Fruit fly (Drosophila melanogaster): Measurements from ENCODE around the gene dac.

The dac gene

DNA sequence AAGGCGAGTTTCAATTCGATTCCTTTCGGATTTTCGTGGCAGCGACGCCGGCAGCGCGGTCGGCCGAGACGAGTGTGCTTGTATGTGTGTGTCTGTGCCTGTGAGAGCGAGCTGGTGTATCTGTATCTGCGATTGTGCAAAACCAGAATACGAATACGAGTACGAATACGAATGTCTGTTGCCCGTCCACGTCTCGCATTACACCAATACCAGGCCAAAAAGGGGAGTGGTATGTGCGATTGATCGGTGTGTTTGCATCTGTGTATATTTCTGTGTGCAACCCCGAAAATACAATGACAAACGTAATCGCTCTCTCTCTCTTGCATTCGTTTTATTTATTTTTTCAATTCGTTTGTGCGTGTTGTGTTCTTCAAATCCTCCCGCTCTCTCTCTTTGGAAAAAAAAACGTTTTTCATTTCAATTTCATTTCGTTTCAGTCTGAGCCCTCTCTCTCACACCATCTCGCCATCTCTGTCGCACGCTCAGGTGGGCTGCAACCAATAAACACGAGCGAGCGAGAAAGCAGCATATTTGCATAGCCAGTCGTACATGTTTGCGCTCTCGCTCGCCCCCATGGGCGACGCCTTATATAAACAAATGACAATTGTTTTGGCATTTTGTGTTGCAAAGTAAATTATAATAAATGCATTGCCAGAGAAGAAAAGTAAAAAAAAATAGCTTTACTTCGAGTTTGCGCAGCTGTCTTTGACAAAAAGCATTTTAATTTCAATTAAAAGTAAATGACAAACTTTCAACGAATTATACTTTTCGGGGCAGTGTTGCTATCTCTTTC is 399 bp upstream of the dac start:
- no peak for TF ChIP-seq insv (optimal IDR thresholded peaks at IDR 0.05)
- TF ChIP-seq Sin3A (optimal IDR thresholded peaks at IDR 0.05): no peak
- TF ChIP-seq ttk (optimal IDR thresholded peaks at IDR 0.05): no peak

- TF ChIP-seq psq (optimal IDR thresholded peaks at IDR 0.05) (no peak), insv (optimal IDR thresholded peaks at IDR 0.05) (no peak), Myc (optimal IDR thresholded peaks at IDR 0.05) (no peak), h (optimal IDR thresholded peaks at IDR 0.05) (no peak), Sin3A (optimal IDR thresholded peaks at IDR 0.05) (no peak), ttk (optimal IDR thresholded peaks at IDR 0.05) (no peak)
These were observed 9.3 kb downstream of the dac start for dm6 chr2L:16476517-16476916.

DNA sequence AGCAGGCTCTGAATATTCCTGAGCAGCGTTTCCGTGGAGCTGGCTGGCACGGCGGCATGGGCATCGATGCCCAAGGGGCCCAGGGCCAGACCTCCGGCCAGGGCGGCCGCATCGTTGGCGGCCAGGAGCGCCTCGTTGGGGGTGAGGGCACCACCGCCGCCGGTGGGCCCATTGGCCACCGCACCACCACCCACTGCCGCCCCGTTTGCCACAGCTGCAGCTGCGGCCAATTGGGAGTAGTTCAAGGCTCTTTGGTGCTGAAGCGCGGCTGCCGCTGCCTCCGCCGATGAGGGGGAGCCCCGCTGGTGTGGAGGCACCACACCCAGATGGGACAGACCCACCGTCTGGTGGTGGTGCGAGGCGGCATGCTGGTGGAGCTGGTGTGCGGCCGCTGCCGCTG is 13.6 kb downstream of the dac start:
- TF ChIP-seq h (optimal IDR thresholded peaks at IDR 0.05) (no peak), ttk (optimal IDR thresholded peaks at IDR 0.05) (no peak)

DNA sequence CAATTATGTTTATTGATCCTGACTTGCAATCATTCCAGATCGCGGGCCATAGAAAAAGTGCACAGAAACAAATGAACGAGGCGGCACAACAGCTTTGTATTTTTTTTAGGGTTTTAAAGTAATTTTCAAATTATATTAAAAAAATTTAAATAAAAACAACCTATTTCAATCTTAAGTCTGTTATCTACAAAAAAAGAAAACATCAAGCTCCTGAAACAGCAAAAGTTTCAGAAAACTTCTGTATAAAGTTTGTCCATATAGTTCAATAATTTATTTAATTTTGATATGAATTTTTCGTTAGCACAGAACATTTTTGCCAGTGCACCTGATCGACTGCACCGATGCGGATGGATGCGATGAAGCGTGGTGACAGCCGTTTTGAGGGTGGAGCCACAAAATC is 16.0 kb downstream of the dac start:
- no peak for TF ChIP-seq Myc (optimal IDR thresholded peaks at IDR 0.05)
- no peak for TF ChIP-seq Sin3A (optimal IDR thresholded peaks at IDR 0.05)
- TF ChIP-seq ttk (optimal IDR thresholded peaks at IDR 0.05): no peak
- TF ChIP-seq psq (optimal IDR thresholded peaks at IDR 0.05): no peak
- TF ChIP-seq insv (optimal IDR thresholded peaks at IDR 0.05): no peak
- TF ChIP-seq h (optimal IDR thresholded peaks at IDR 0.05): no peak

dm6 chr2L:16463657-16464056 is 22.1 kb downstream of the dac start:
- no peak for TF ChIP-seq Sin3A (optimal IDR thresholded peaks at IDR 0.05)
- TF ChIP-seq h (optimal IDR thresholded peaks at IDR 0.05): no peak
- no peak for TF ChIP-seq Myc (optimal IDR thresholded peaks at IDR 0.05)
- TF ChIP-seq ttk (optimal IDR thresholded peaks at IDR 0.05): no peak
- no peak for TF ChIP-seq insv (optimal IDR thresholded peaks at IDR 0.05)

- no peak for TF ChIP-seq psq (optimal IDR thresholded peaks at IDR 0.05)
- no peak for TF ChIP-seq insv (optimal IDR thresholded peaks at IDR 0.05)
- TF ChIP-seq ttk (optimal IDR thresholded peaks at IDR 0.05): no peak
- no peak for TF ChIP-seq Myc (optimal IDR thresholded peaks at IDR 0.05)
- no peak for TF ChIP-seq h (optimal IDR thresholded peaks at IDR 0.05)
- TF ChIP-seq Sin3A (optimal IDR thresholded peaks at IDR 0.05): no peak
These were observed 27.4 kb downstream of the dac start for dm6 chr2L:16458385-16458784.

DNA sequence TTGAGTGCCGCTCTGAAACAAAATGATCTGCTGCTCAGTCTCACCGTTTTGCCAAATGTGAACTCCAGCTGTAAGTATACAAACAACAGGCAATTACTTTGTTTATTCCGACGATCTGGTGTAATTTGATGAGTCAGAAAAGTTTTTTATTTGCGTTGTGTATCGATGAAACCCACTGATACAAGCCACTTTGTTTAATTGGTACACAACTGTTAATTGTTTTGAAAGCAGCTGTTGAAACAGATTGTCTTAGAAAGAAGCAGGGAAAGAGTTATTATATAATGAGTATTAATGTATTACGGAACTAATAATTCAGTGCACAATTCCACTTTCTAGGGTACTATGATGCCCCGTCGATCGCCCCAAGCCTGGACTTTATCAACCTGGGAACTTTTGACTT is 33.9 kb downstream of the dac start:
- TF ChIP-seq ttk (optimal IDR thresholded peaks at IDR 0.05) (no peak), insv (optimal IDR thresholded peaks at IDR 0.05) (no peak), Myc (optimal IDR thresholded peaks at IDR 0.05) (no peak), h (optimal IDR thresholded peaks at IDR 0.05) (no peak), Sin3A (optimal IDR thresholded peaks at IDR 0.05) (no peak), psq (optimal IDR thresholded peaks at IDR 0.05) (no peak)

DNA sequence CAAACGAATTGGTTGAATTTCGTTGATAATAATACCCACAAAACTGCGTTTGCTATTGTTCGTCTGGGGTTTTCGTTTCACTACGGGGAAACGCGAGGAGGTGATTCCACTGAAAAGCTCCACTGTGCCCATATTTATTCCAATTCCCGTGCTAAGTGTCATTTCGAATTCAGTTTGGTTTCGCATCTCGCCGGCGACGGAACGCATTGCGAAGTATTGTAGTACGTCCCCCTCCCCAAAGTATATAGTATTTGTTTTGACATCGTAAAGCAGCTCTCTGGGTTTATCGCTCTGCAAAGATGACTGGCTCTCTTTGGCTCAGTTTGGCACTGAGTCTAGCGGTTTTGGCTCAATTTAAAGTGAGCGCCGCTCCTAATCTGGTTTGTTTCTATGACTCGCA is 34.9 kb downstream of the dac start, which contains the start of gene Idgf3:
Idgf3 (plus strand) TSS at position 17 of the 400 bp plus-strand sequence.
- TF ChIP-seq psq (optimal IDR thresholded peaks at IDR 0.05): no peak
- no peak for TF ChIP-seq h (optimal IDR thresholded peaks at IDR 0.05)
- no peak for TF ChIP-seq insv (optimal IDR thresholded peaks at IDR 0.05)
- no peak for TF ChIP-seq ttk (optimal IDR thresholded peaks at IDR 0.05)

- TF ChIP-seq Myc (optimal IDR thresholded peaks at IDR 0.05): no peak
- no peak for TF ChIP-seq psq (optimal IDR thresholded peaks at IDR 0.05)
- TF ChIP-seq ttk (optimal IDR thresholded peaks at IDR 0.05): no peak
These were observed 37.2 kb downstream of the dac start, which contains the start of gene CG5888 for dm6 chr2L:16448451-16449206. Gene CG5888, minus strand, starts transcription at chr2L:16448469.

DNA sequence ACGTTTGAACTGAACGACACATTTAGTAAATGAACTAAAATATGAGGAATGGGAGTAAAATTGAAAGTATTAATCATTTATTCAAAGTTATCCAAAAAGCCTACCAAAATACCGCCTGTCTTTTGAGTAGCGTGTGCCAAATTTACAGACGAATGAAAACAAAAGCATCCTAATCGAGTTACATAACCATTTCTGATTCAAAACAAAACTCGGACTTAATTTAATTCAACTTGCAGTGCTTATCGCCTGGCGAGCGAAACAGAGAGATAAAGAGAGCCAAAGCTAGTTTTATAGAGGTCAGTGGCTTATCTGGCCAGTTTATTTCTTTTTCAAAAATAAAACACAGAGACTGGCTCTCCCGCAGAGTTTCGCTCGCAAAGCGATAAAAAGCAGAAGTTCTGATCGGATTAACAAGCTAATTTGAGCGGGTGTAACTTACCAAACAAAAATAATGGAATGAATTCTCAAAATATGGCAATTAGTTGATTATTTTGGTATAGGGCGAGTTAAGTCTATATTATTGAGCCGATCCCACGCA is 37.9 kb downstream of the dac start:
- no peak for TF ChIP-seq h (optimal IDR thresholded peaks at IDR 0.05)
- TF ChIP-seq Myc (optimal IDR thresholded peaks at IDR 0.05): no peak
- no peak for TF ChIP-seq Sin3A (optimal IDR thresholded peaks at IDR 0.05)

DNA sequence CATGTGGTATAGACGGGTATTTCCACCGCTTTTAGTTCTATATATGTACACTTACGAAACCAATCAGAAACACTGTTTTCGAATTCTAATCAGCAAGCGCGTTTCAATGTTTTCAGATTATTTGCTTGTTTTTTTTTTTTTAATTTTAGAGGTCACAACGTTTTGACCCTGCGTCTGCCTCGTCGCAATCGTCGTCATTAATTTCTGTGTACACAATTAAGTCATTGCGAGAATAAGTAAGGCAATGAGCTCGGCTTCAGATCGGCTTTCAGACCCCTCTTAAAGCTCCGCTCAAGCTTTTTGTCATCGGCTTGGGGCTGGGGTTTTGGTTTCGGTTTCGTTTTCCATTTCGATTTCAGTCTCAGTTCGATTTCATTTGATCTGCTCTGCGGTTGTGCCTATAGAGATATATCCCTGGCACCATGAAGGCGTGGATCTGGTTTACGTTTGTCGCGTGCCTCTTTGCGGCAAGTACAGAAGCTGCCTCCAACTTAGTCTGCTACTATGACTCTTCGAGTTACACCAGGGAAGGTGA is 38.8 kb downstream of the dac start, which contains the start of gene Idgf2:
Idgf2 (plus strand) TSS at position 356 of the 535 bp plus-strand sequence.
- no peak for TF ChIP-seq Sin3A (optimal IDR thresholded peaks at IDR 0.05)
- TF ChIP-seq h (optimal IDR thresholded peaks at IDR 0.05): no peak
- TF ChIP-seq Myc (optimal IDR thresholded peaks at IDR 0.05): no peak
- no peak for TF ChIP-seq ttk (optimal IDR thresholded peaks at IDR 0.05)
- TF ChIP-seq insv (optimal IDR thresholded peaks at IDR 0.05): no peak
- TF ChIP-seq psq (optimal IDR thresholded peaks at IDR 0.05): no peak

- TF ChIP-seq Sin3A (optimal IDR thresholded peaks at IDR 0.05) (no peak), insv (optimal IDR thresholded peaks at IDR 0.05) (no peak), h (optimal IDR thresholded peaks at IDR 0.05) (no peak), Myc (optimal IDR thresholded peaks at IDR 0.05) (no peak), psq (optimal IDR thresholded peaks at IDR 0.05) (no peak), ttk (optimal IDR thresholded peaks at IDR 0.05) (no peak)
These were observed 40.8 kb downstream of the dac start, which contains the start of gene Idgf1 for dm6 chr2L:16445034-16445433. Gene Idgf1, plus strand, starts transcription at chr2L:16445278.

All from Kc167 (cell line).